Fruit fly (Drosophila melanogaster): ENCODE measurements around the gene Phyhd1.

- TF ChIP-seq pan (optimal IDR thresholded peaks at IDR 0.05) (no peak), usp (GFP tag; optimal IDR thresholded peaks at IDR 0.05) (no peak)
Observed at dm6 chr3R:10714498-10714897, 33.8 kb upstream of the Phyhd1 start, which contains the start of gene CG4073.

Measured in whole organism.